ENCODE assay signal across 3 worm cellular contexts in genomic region chrV:983120-983519, ce11.
A peak's percentile ranks its signal among the peaks of the same experiment; 100 is the strongest.
TF ChIP-seq lines count a peak whose summit lies in the region.

No protein-coding gene starts in this region.

TF ChIP-seq in whole organism, L1 larva, 84 proteins besides CTCF, POLR2A, EP300 and RAD21:
- TF ChIP-seq nhr-85 (tag; lab: Kevin White, UChicago) (peak; percentile 64), sptf-1 (tag; optimal IDR thresholded peaks at IDR 0.05; lab: Kevin White, UChicago) (no peak)

TF ChIP-seq in whole organism, L3 larva, 47 proteins besides CTCF, POLR2A, EP300 and RAD21:
- TF ChIP-seq nfya-1 (tag; optimal IDR thresholded peaks at IDR 0.05; lab: Kevin White, UChicago; ENCODE audit: insufficient read depth) (peak; percentile 70), R02D3.7 (tag; optimal IDR thresholded peaks at IDR 0.05; lab: Kevin White, UChicago) (no peak)

TF ChIP-seq in whole organism, late embryonic, 69 proteins besides CTCF, POLR2A, EP300 and RAD21:
- TF ChIP-seq pat-9 (tag; optimal IDR thresholded peaks at IDR 0.05; lab: Kevin White, UChicago) (no peak), nfya-1 (tag; optimal IDR thresholded peaks at IDR 0.05; lab: Kevin White, UChicago) (peak; percentile 92)
TF ChIP-seq in whole organism, late embryonic: peak in this region for 1.
